Worm (Caenorhabditis elegans) whole organism, young adult: ENCODE measurements around the gene srw-79.

ENCODE experiments used
- B0019.2 ChIP-seq: fragments of 200-800 bp; sonication (Bioruptor generic); conservative IDR thresholded peaks from 2 replicates; pipeline ENCODE4 v1.3.6; 2022; ENCODE audit warnings: missing genetic modification reagents, missing genetic modification characterization, missing compliant biosample characterization
- F10E7.11 ChIP-seq: sonication (generic microtip); optimal IDR thresholded peaks from 2 replicates; lab custom pipeline; 2017; ENCODE audit warnings: mild to moderate bottlenecking, missing genetic modification characterization, moderate library complexity, missing compliant biosample characterization
- F52B5.7 ChIP-seq: sonication (generic microtip); optimal IDR thresholded peaks from 2 replicates; lab custom pipeline; 2016; ENCODE audit warnings: mild to moderate bottlenecking, missing genetic modification characterization, missing compliant biosample characterization
- K11D2.4 ChIP-seq: fragments of 200-800 bp; sonication (Bioruptor generic); IDR thresholded peaks from 2 replicates; pipeline ENCODE4 v1.3.6; 2022; ENCODE audit warnings: missing genetic modification reagents, missing genetic modification characterization, missing compliant biosample characterization
- Y53G8AR.9 ChIP-seq: fragments of 200-800 bp; sonication (Bioruptor generic); conservative IDR thresholded peaks from 2 replicates; pipeline ENCODE4 v1.3.6; 2022; ENCODE audit warnings: missing genetic modification reagents, missing genetic modification characterization, missing compliant biosample characterization
- aptf-3 ChIP-seq: fragments of 200-800 bp; sonication (Bioruptor generic); IDR thresholded peaks from 2 replicates; pipeline ENCODE4 v1.3.6; 2022; ENCODE audit warnings: missing genetic modification characterization, missing compliant biosample characterization
- attf-3 ChIP-seq: fragments of 200-800 bp; sonication (Bioruptor generic); conservative IDR thresholded peaks from 2 replicates; pipeline ENCODE4 v1.3.6; 2022; ENCODE audit warnings: missing genetic modification reagents, missing genetic modification characterization, missing compliant biosample characterization
- attf-6 ChIP-seq: fragments of 200-800 bp; sonication (Bioruptor generic); IDR thresholded peaks from 2 replicates; pipeline ENCODE4 v1.3.6; 2022; ENCODE audit warnings: missing genetic modification reagents, missing genetic modification characterization, missing compliant biosample characterization
- bed-1 ChIP-seq: fragments of 200-800 bp; sonication (Bioruptor generic); IDR thresholded peaks from 2 replicates; pipeline ENCODE4 v1.3.6; 2022; ENCODE audit warnings: missing genetic modification reagents, missing genetic modification characterization, missing compliant biosample characterization
- ccch-3 ChIP-seq: fragments of 200-800 bp; sonication (Bioruptor generic); optimal IDR thresholded peaks from 2 replicates; lab custom pipeline; 2018; ENCODE audit warnings: mild to moderate bottlenecking, missing genetic modification characterization, missing compliant biosample characterization
- cebp-1 ChIP-seq, 2 experiments: fragments of 200-800 bp in 1 of 2; sonication (Bioruptor generic) in 1 of 2; sonication (generic microtip) in 1 of 2; IDR thresholded peaks in 1 of 2; optimal IDR thresholded peaks in 1 of 2; 2 replicates each; pipeline versions ENCODE4 v1.3.6 to Lab custom; 2017 to 2022; ENCODE audit warnings: missing compliant biosample characterization in 2 of 2, missing genetic modification characterization in 2 of 2, mild to moderate bottlenecking in 1 of 2, missing genetic modification reagents in 1 of 2, moderate library complexity in 1 of 2
- ceh-27 ChIP-seq: fragments of 200-800 bp; sonication (Bioruptor generic); optimal IDR thresholded peaks from 2 replicates; lab custom pipeline; 2018; ENCODE audit warnings: mild to moderate bottlenecking, missing genetic modification characterization, moderate library complexity, missing compliant biosample characterization
- ceh-79 ChIP-seq: sonication (generic microtip); optimal IDR thresholded peaks from 2 replicates; lab custom pipeline; 2017; ENCODE audit warnings: mild to moderate bottlenecking, missing genetic modification characterization, missing compliant biosample characterization
- ceh-91 ChIP-seq: fragments of 200-800 bp; sonication (Bioruptor generic); IDR thresholded peaks from 2 replicates; pipeline ENCODE4 v1.3.6; 2022; ENCODE audit warnings: missing genetic modification reagents, missing genetic modification characterization, missing compliant biosample characterization
- chd-7 ChIP-seq: sonication (generic microtip); optimal IDR thresholded peaks from 2 replicates; lab custom pipeline; 2016; ENCODE audit warnings: mild to moderate bottlenecking, missing genetic modification characterization, moderate library complexity, missing compliant biosample characterization
- dpff-1 ChIP-seq: sonication (generic microtip); optimal IDR thresholded peaks from 2 replicates; lab custom pipeline; 2017; ENCODE audit warnings: mild to moderate bottlenecking, missing genetic modification characterization, missing compliant biosample characterization
- dpl-1 ChIP-seq: fragments of 150-350 bp; optimal IDR thresholded peaks from 2 replicates; lab custom pipeline; 2014; ENCODE audit warnings: missing biosample characterization, missing genetic modification reagents, missing genetic modification characterization
- egrh-3 ChIP-seq: fragments of 200-800 bp; sonication (Bioruptor generic); IDR thresholded peaks from 2 replicates; pipeline ENCODE4 v1.3.6; 2022; ENCODE audit warnings: missing genetic modification reagents, missing genetic modification characterization, missing compliant biosample characterization
- ekl-4 ChIP-seq: fragments of 200-800 bp; sonication (Bioruptor generic); IDR thresholded peaks from 2 replicates; pipeline ENCODE4 v1.3.6; 2022; ENCODE audit warnings: missing genetic modification reagents, missing genetic modification characterization, missing compliant biosample characterization
- hmg-1.2 ChIP-seq: fragments of 200-800 bp; sonication (Bioruptor generic); IDR thresholded peaks from 2 replicates; pipeline ENCODE4 v1.3.6; 2022; ENCODE audit warnings: missing genetic modification reagents, missing genetic modification characterization, missing compliant biosample characterization
- hmg-20 ChIP-seq: fragments of 200-800 bp; sonication (Bioruptor generic); IDR thresholded peaks from 2 replicates; pipeline ENCODE4 v1.3.6; 2022; ENCODE audit warnings: missing genetic modification reagents, missing genetic modification characterization, missing compliant biosample characterization
- hrde-1 ChIP-seq: sonication (generic microtip); optimal IDR thresholded peaks from 2 replicates; lab custom pipeline; 2016; ENCODE audit warnings: missing genetic modification characterization, mild to moderate bottlenecking, missing compliant biosample characterization, moderate library complexity, missing genotype, missing genetic modification reagents, borderline replicate concordance
- lin-35 ChIP-seq, 3 experiments: fragments of 150-350 bp in 2 of 3; sonication (generic microtip) in 1 of 3; optimal IDR thresholded peaks; 2 replicates each; lab custom pipeline; 2014 to 2018; ENCODE audit warnings: missing biosample characterization in 3 of 3, missing genetic modification characterization in 3 of 3, missing genetic modification reagents in 3 of 3
- lin-54 ChIP-seq: fragments of 200-800 bp; sonication (Bioruptor generic); optimal IDR thresholded peaks from 2 replicates; lab custom pipeline; 2018; ENCODE audit warnings: mild to moderate bottlenecking, missing genetic modification characterization, missing compliant biosample characterization
- lsl-1 ChIP-seq: fragments of 200-800 bp; sonication (Bioruptor generic); optimal IDR thresholded peaks from 2 replicates; lab custom pipeline; 2018; ENCODE audit warnings: mild to moderate bottlenecking, missing genetic modification characterization, moderate library complexity, missing compliant biosample characterization
- lsy-27 ChIP-seq: sonication (generic microtip); optimal IDR thresholded peaks from 2 replicates; lab custom pipeline; 2017; ENCODE audit warnings: missing genetic modification characterization, mild to moderate bottlenecking, missing compliant biosample characterization, antibody characterized with exemption, missing genotype, borderline replicate concordance; ENCODE audit not compliant: insufficient read depth
- madf-10 ChIP-seq: sonication (generic microtip); optimal IDR thresholded peaks from 2 replicates; lab custom pipeline; 2016; ENCODE audit warnings: mild to moderate bottlenecking, missing genetic modification characterization, missing compliant biosample characterization
- madf-6 ChIP-seq: fragments of 200-800 bp; sonication (Bioruptor generic); IDR thresholded peaks from 2 replicates; pipeline ENCODE4 v1.3.6; 2022; ENCODE audit warnings: missing genetic modification reagents, missing genetic modification characterization, missing compliant biosample characterization
- mxl-1 ChIP-seq: sonication (generic microtip); optimal IDR thresholded peaks from 2 replicates; lab custom pipeline; 2016; ENCODE audit warnings: missing genetic modification characterization, missing compliant biosample characterization
- nfya-1 ChIP-seq: sonication (generic microtip); optimal IDR thresholded peaks from 2 replicates; lab custom pipeline; 2017; ENCODE audit warnings: antibody characterized with exemption, missing compliant biosample characterization, missing genetic modification characterization, borderline replicate concordance; ENCODE audit not compliant: insufficient read depth
- nhr-179 ChIP-seq: sonication (generic microtip); optimal IDR thresholded peaks from 2 replicates; lab custom pipeline; 2016; ENCODE audit warnings: mild to moderate bottlenecking, missing genetic modification characterization, missing compliant biosample characterization
- nhr-80 ChIP-seq: sonication (generic microtip); optimal IDR thresholded peaks from 2 replicates; lab custom pipeline; 2016; ENCODE audit warnings: missing genetic modification characterization, missing compliant biosample characterization
- nhr-90 ChIP-seq: sonication (generic microtip); optimal IDR thresholded peaks from 2 replicates; lab custom pipeline; 2016; ENCODE audit warnings: missing genotype, mild to moderate bottlenecking, missing genetic modification characterization, missing compliant biosample characterization
- pbrm-1 ChIP-seq: fragments of 200-800 bp; sonication (Bioruptor generic); IDR thresholded peaks from 2 replicates; pipeline ENCODE4 v1.3.6; 2022; ENCODE audit warnings: missing genetic modification reagents, missing genetic modification characterization, missing compliant biosample characterization
- sptf-2 ChIP-seq: fragments of 200-800 bp; sonication (Bioruptor generic); optimal IDR thresholded peaks from 2 replicates; lab custom pipeline; 2018; ENCODE audit warnings: mild to moderate bottlenecking, missing genetic modification characterization, missing compliant biosample characterization
- tbp1 ChIP-seq: fragments of 200-800 bp; sonication (Bioruptor generic); optimal IDR thresholded peaks from 2 replicates; lab custom pipeline; 2018; ENCODE audit warnings: mild to moderate bottlenecking, missing genetic modification characterization, missing compliant biosample characterization
- zfh-2 ChIP-seq: fragments of 200-800 bp; sonication (Bioruptor generic); conservative IDR thresholded peaks from 2 replicates; pipeline ENCODE4 v1.3.6; 2022; ENCODE audit warnings: missing genetic modification reagents, missing genetic modification characterization, missing compliant biosample characterization
- zim-3 ChIP-seq: sonication (generic microtip); optimal IDR thresholded peaks from 2 replicates; lab custom pipeline; 2017; ENCODE audit warnings: mild to moderate bottlenecking, missing genetic modification characterization, moderate library complexity, missing compliant biosample characterization
- ztf-26 ChIP-seq: sonication (generic microtip); optimal IDR thresholded peaks from 2 replicates; lab custom pipeline; 2017; ENCODE audit warnings: missing genetic modification characterization, missing compliant biosample characterization
- ztf-28 ChIP-seq: fragments of 200-800 bp; sonication (Bioruptor generic); IDR thresholded peaks from 2 replicates; pipeline ENCODE4 v1.3.6; 2022; ENCODE audit warnings: missing genetic modification reagents, missing genetic modification characterization, missing compliant biosample characterization

Gene srw-79

ce11 chrII:2922782-2923181 lies 23.8 kb upstream of the srw-79 start (continued):
- TF ChIP-seq zim-3 (tag; lab: Kevin White, UChicago) (no peak), mxl-1 (no peak), ceh-27 (no peak), lin-35 (GFP tag; optimal IDR thresholded peaks at IDR 0.05; lab: Kevin White, UChicago) (no peak), ceh-79 (tag; lab: Kevin White, UChicago) (no peak)

DNA sequence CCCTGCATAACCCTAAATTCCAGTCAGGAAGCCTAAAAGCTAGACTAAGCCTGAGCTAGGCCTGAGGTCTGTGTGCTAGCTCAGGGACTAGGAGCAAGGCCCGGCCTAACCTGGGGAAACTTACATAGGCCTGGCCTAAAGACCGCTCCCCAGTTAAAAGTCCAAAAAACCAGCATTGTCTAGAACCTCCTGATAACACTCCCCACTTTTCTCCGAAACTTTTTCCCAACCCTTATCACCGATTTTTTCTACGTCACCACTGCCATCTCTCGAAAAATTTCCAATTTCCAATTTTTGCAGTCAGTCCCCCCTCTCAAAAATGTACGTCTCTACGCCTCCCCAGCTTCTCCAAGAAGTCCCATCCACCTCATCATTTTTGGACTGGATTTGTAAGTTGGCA lies 22.9 kb upstream of the srw-79 start, which contains the start of gene ZK355.2:
Gene ZK355.2, plus strand, starts transcription at position 301 of the 400 bp plus-strand sequence.
- no peak for TF ChIP-seq bed-1 (GFP tag; lab: Robert Waterston, UW)
- no peak for TF ChIP-seq B0019.2
- TF ChIP-seq attf-3 (GFP tag; lab: Robert Waterston, UW) = 0 out of 2 replicates have a peak, but pooled peaks have one; percentile 38
- peak; percentile 16 for TF ChIP-seq nhr-80 (tag; lab: Kevin White, UChicago)
- TF ChIP-seq ztf-28 (GFP tag; lab: Robert Waterston, UW) = no peak
- TF ChIP-seq tbp1 (GFP tag; lab: Kevin White, UChicago) = no peak
- TF ChIP-seq hrde-1 (tag; lab: Kevin White, UChicago) = no peak
- no peak for TF ChIP-seq K11D2.4 (GFP tag; lab: Robert Waterston, UW)
- TF ChIP-seq dpl-1 (GFP tag; lab: Kevin White, UChicago) = no peak

DNA sequence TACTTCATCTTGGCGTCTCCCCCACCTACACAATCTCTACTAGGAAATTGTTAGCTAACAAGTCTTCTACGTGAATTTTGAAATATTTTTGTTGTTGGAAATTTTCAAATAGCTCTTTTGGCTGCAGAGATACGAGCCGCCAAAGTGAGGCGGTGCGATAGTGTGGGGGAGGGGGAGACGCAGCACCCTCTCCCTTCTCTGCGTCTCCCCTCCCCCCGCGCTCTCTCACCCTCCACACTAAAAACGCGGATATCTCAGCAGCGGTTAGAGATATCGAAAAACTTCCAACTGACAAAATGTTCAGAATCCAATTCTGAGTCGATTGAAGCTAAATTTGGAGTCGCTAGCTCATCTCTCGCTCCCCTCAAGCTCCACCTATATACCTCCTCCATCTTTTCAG lies 21.5 kb upstream of the srw-79 start:
- TF ChIP-seq zfh-2 (GFP tag; lab: Robert Waterston, UW) = peak; percentile 55; the same call in 1 of the 2 replicates
- peak; percentile 61; the same call in 1 of the 2 replicates for TF ChIP-seq egrh-3 (GFP tag; lab: Robert Waterston, UW)
- TF ChIP-seq F10E7.11 = no peak
- TF ChIP-seq dpff-1 (tag; lab: Kevin White, UChicago) = no peak
- TF ChIP-seq hmg-1.2 (GFP tag; lab: Robert Waterston, UW) = peak; percentile 67
- TF ChIP-seq pbrm-1 (GFP tag; lab: Robert Waterston, UW) = no peak
- TF ChIP-seq bed-1 (GFP tag; lab: Robert Waterston, UW) = no peak

ce11 chrII:2925806-2926558 lies 20.6 kb upstream of the srw-79 start:
- no peak for TF ChIP-seq F52B5.7
- TF ChIP-seq chd-7 (tag; lab: Kevin White, UChicago) = no peak
- TF ChIP-seq zim-3 (tag; lab: Kevin White, UChicago) = no peak
- no peak for TF ChIP-seq ceh-91 (GFP tag; lab: Robert Waterston, UW)
- no peak for TF ChIP-seq lsl-1 (GFP tag; lab: Kevin White, UChicago)
- TF ChIP-seq ekl-4 (GFP tag; lab: Robert Waterston, UW) = no peak
- TF ChIP-seq Y53G8AR.9 (GFP tag; lab: Robert Waterston, UW) = no peak
- TF ChIP-seq hrde-1 (tag; lab: Kevin White, UChicago) = no peak
- TF ChIP-seq madf-10 = no peak
- no peak for TF ChIP-seq ztf-26 (tag; lab: Kevin White, UChicago)
- TF ChIP-seq cebp-1 (GFP tag; IDR thresholded peaks at IDR 0.05; lab: Robert Waterston, UW) = no peak
- no peak for TF ChIP-seq cebp-1 (tag; optimal IDR thresholded peaks at IDR 0.05; lab: Kevin White, UChicago)
- TF ChIP-seq lsy-27 (tag; lab: Kevin White, UChicago) = no peak
- TF ChIP-seq nhr-179 (tag; lab: Kevin White, UChicago) = no peak
- TF ChIP-seq bed-1 (GFP tag; lab: Robert Waterston, UW) = no peak
- no peak for TF ChIP-seq ccch-3 (GFP tag; lab: Kevin White, UChicago)
- TF ChIP-seq lin-54 (GFP tag; lab: Kevin White, UChicago) = no peak
- no peak for TF ChIP-seq B0019.2
- TF ChIP-seq attf-6 = no peak
- no peak for TF ChIP-seq sptf-2 (GFP tag; lab: Kevin White, UChicago)
- TF ChIP-seq attf-3 (GFP tag; lab: Robert Waterston, UW) = no peak
- no peak for TF ChIP-seq madf-6 (GFP tag; lab: Robert Waterston, UW)
- TF ChIP-seq hmg-20 = no peak
- TF ChIP-seq tbp1 (GFP tag; lab: Kevin White, UChicago) = no peak
- TF ChIP-seq F10E7.11 = peak; percentile 15
- no peak for TF ChIP-seq nhr-90 (tag; lab: Kevin White, UChicago)
- TF ChIP-seq nfya-1 = no peak
- 0 out of 2 replicates have a peak, but pooled peaks have one; percentile 7 for TF ChIP-seq aptf-3 (GFP tag; lab: Robert Waterston, UW)
